Worm (Caenorhabditis elegans): ENCODE measurements around the gene T05E12.3.

- TF ChIP-seq fkh-10 (GFP tag; optimal IDR thresholded peaks at IDR 0.05) = no peak
- no peak for TF ChIP-seq ceh-22 (tag; optimal IDR thresholded peaks at IDR 0.05)
- TF ChIP-seq pha-4 (tag; optimal IDR thresholded peaks at IDR 0.05) = no peak
- no peak for TF ChIP-seq zip-5 (tag; optimal IDR thresholded peaks at IDR 0.05)
- TF ChIP-seq eyg-1 (tag; optimal IDR thresholded peaks at IDR 0.05) = no peak
- no peak for TF ChIP-seq ama-1 (optimal IDR thresholded peaks at IDR 0.05)
- no peak for TF ChIP-seq rnt-1 (tag; optimal IDR thresholded peaks at IDR 0.05)
- TF ChIP-seq ztf-16 (tag; optimal IDR thresholded peaks at IDR 0.05) = no peak
- TF ChIP-seq fkh-6 (tag; optimal IDR thresholded peaks at IDR 0.05) = no peak
Measured at ce11 chrV:17077889-17078288, at the start of gene T05E12.3.

Data from whole organism, late embryonic.